Worm (Caenorhabditis elegans): ENCODE measurements around the gene T24C12.3.

ce11 chrX:2188885-2189284 lies 14.8 kb downstream of the T24C12.3 start:
- TF ChIP-seq nhr-28 (tag; optimal IDR thresholded peaks at IDR 0.05) (no peak), mep-1 (tag; optimal IDR thresholded peaks at IDR 0.05) (no peak), nhr-237 (tag; optimal IDR thresholded peaks at IDR 0.05) (no peak), pha-4 (tag; optimal IDR thresholded peaks at IDR 0.05) (no peak), ceh-83 (GFP tag; optimal IDR thresholded peaks at IDR 0.05) (no peak), unc-62 (GFP tag; optimal IDR thresholded peaks at IDR 0.05) (no peak), lsy-2 (tag; optimal IDR thresholded peaks at IDR 0.05) (no peak), ces-1 (GFP tag; optimal IDR thresholded peaks at IDR 0.05) (no peak)

Measured in whole organism, mixed stage, embryonic.